Fruit fly (Drosophila melanogaster): ENCODE data around the gene CG42852.

DNA sequence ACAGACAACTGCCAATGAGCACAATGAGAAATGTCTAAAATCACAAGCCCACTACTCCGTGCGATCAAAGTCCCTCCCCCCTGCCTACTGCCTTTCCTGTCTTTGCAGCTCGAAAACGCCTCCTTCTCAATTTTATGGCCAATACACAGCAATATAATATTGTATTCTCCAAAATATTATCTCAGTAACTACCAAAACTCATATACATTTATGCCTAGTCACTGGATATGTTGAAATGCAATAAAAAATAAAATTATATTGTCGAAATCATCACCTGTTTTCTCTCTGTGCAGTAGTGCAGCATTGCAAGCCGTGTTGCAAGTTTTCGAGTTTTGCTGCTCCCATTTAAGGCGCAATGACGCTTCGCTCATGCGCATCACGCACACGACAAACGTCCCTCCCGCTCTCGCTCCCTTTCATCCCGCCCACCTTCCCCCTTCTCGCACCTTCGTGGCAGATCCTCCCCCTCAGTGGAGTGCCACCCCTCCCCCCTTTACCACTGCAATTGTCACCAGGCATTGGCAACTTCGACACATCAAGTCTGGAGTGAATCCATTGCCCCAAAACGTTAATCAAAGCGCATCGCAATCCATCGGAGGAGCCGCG, 3.3 kb downstream of the CG42852 start:
- TF ChIP-seq CG8478 (optimal IDR thresholded peaks at IDR 0.05) = no peak
- no peak for TF ChIP-seq CTCF (optimal IDR thresholded peaks at IDR 0.05)
